Fruit fly (Drosophila melanogaster): ENCODE results near the gene CG6765.

dm6 chr3L:8550836-8551235, 38.3 kb downstream of the CG6765 start:
- TF ChIP-seq N (GFP tag; optimal IDR thresholded peaks at IDR 0.05) (no peak), CG32264 (GFP tag; optimal IDR thresholded peaks at IDR 0.05) (no peak), OdsH (GFP tag; optimal IDR thresholded peaks at IDR 0.05) (no peak), Myc (optimal IDR thresholded peaks at IDR 0.05) (no peak), dl (GFP tag; optimal IDR thresholded peaks at IDR 0.05; ENCODE audit: insufficient read depth in 1 of 2, partially characterized antibody in 2 of 2) (no peak), Dfd (GFP tag; optimal IDR thresholded peaks at IDR 0.05) (no peak), CrebA (GFP tag; optimal IDR thresholded peaks at IDR 0.05; ENCODE audit: borderline replicate concordance) (no peak), h (GFP tag; optimal IDR thresholded peaks at IDR 0.05) (no peak), usp (GFP tag; optimal IDR thresholded peaks at IDR 0.05) (no peak), psq (GFP tag; optimal IDR thresholded peaks at IDR 0.05) (no peak), fru (GFP tag; optimal IDR thresholded peaks at IDR 0.05) (no peak), GATAd (GFP tag; optimal IDR thresholded peaks at IDR 0.05) (no peak), CG9705 (GFP tag; optimal IDR thresholded peaks at IDR 0.05) (no peak), Dif (GFP tag; optimal IDR thresholded peaks at IDR 0.05; ENCODE audit: partially characterized antibody) (no peak)
